Worm (Caenorhabditis elegans) whole organism, L3 larva: ENCODE data around the gene srh-276.

Experiments
- ceh-82 ChIP-seq: fragments of 150-350 bp; optimal IDR thresholded peaks from 2 replicates; lab custom pipeline; 2014; ENCODE audit warnings: missing biosample characterization, missing genetic modification characterization
- elt-2 ChIP-seq: sonication (generic microtip); optimal IDR thresholded peaks from 2 replicates; lab custom pipeline; 2016; ENCODE audit warnings: missing genetic modification reagents, mild to moderate bottlenecking, missing genetic modification characterization, missing compliant biosample characterization
- fkh-10 ChIP-seq: sonication (generic microtip); optimal IDR thresholded peaks from 2 replicates; lab custom pipeline; 2017; ENCODE audit warnings: missing biosample characterization, missing genetic modification reagents, missing genetic modification characterization
- mdl-1 ChIP-seq: fragments of 150-350 bp; optimal IDR thresholded peaks from 2 replicates; lab custom pipeline; 2014; ENCODE audit warnings: missing biosample characterization, missing genetic modification characterization
- nhr-23 ChIP-seq: fragments of 150-350 bp; optimal IDR thresholded peaks from 2 replicates; lab custom pipeline; 2014; ENCODE audit warnings: missing biosample characterization, missing genetic modification reagents, missing genetic modification characterization
- nhr-25 ChIP-seq: sonication (generic microtip); optimal IDR thresholded peaks from 2 replicates; lab custom pipeline; 2017; ENCODE audit warnings: missing biosample characterization, missing genetic modification characterization

- TF ChIP-seq ceh-82 (tag; lab: Kevin White, UChicago) (no peak), elt-2 (peak; percentile 73), mdl-1 (tag; lab: Kevin White, UChicago) (no peak), nhr-23 (no peak), fkh-10 (GFP tag; lab: Kevin White, UChicago) (no peak), nhr-25 (tag; lab: Kevin White, UChicago) (no peak)
Observed at ce11 chrV:15533096-15533495, 3.9 kb downstream of the srh-276 start, which contains the start of gene F21A3.11.
